Fruit fly (Drosophila melanogaster) whole organism: ENCODE data around the gene ND-ASHI.

Source experiments
- CG8478 ChIP-seq: fragments of >200 bp; optimal IDR thresholded peaks from 2 replicates; lab custom pipeline; 2018; ENCODE audit warnings: inconsistent platforms
- Dll ChIP-seq: fragments of >200 bp; optimal IDR thresholded peaks from 2 replicates; lab custom pipeline; 2017
- EcR ChIP-seq, 2 experiments: fragments of >200 bp; optimal IDR thresholded peaks; 2 replicates each; lab custom pipeline; 2017; ENCODE audit warnings: missing biosample characterization in 2 of 2, missing genetic modification characterization in 2 of 2, missing genetic modification reagents in 2 of 2
- pan ChIP-seq: fragments of >200 bp; optimal IDR thresholded peaks from 2 replicates; lab custom pipeline; 2017
- psq ChIP-seq: fragments of >200 bp; optimal IDR thresholded peaks from 2 replicates; lab custom pipeline; 2017
- usp ChIP-seq: fragments of >200 bp; optimal IDR thresholded peaks from 2 replicates; lab custom pipeline; 2017; ENCODE audit warnings: missing biosample characterization, missing genetic modification characterization, mixed read lengths

The ND-ASHI gene

dm6 chrX:6678635-6679501, at the start of gene ND-ASHI:
Gene ND-ASHI, minus strand, starts transcription at chrX:6679118.
- TF ChIP-seq pan (lab: Kevin White, UChicago): no peak
- TF ChIP-seq psq (lab: Kevin White, UChicago): no peak
- no peak for TF ChIP-seq Dll (lab: Kevin White, UChicago)
- no peak for TF ChIP-seq CG8478 (lab: Kevin White, UChicago)
- TF ChIP-seq usp: no peak
- TF ChIP-seq EcR (GFP tag; optimal IDR thresholded peaks at IDR 0.05; lab: Kevin White, UChicago): no peak

dm6 chrX:6726758-6727490, 48.0 kb upstream of the ND-ASHI start:
- TF ChIP-seq Dll (lab: Kevin White, UChicago): no peak
- TF ChIP-seq CG8478 (lab: Kevin White, UChicago): no peak
- TF ChIP-seq pan (lab: Kevin White, UChicago): no peak
- no peak for TF ChIP-seq usp
- no peak for TF ChIP-seq psq (lab: Kevin White, UChicago)

- TF ChIP-seq psq (lab: Kevin White, UChicago) (no peak), pan (lab: Kevin White, UChicago) (no peak), CG8478 (lab: Kevin White, UChicago) (no peak), EcR (GFP tag; optimal IDR thresholded peaks at IDR 0.05; lab: Kevin White, UChicago) (no peak), usp (no peak), Dll (lab: Kevin White, UChicago) (no peak)
Measured at dm6 chrX:6724904-6725505, 46.1 kb upstream of the ND-ASHI start.

dm6 chrX:6723622-6724021, 44.7 kb upstream of the ND-ASHI start:
- no peak for TF ChIP-seq EcR (GFP tag; optimal IDR thresholded peaks at IDR 0.05; lab: Kevin White, UChicago)
- TF ChIP-seq CG8478 (lab: Kevin White, UChicago): no peak
- no peak for TF ChIP-seq Dll (lab: Kevin White, UChicago)
- no peak for TF ChIP-seq pan (lab: Kevin White, UChicago)
- TF ChIP-seq usp: no peak
- TF ChIP-seq psq (lab: Kevin White, UChicago): no peak

dm6 chrX:6719968-6720367, 41.0 kb upstream of the ND-ASHI start:
- TF ChIP-seq usp: no peak
- no peak for TF ChIP-seq Dll (lab: Kevin White, UChicago)
- no peak for TF ChIP-seq EcR (GFP tag; optimal IDR thresholded peaks at IDR 0.05; lab: Kevin White, UChicago)
- no peak for TF ChIP-seq pan (lab: Kevin White, UChicago)
- TF ChIP-seq psq (lab: Kevin White, UChicago): no peak
- no peak for TF ChIP-seq CG8478 (lab: Kevin White, UChicago)

- TF ChIP-seq pan (lab: Kevin White, UChicago) (no peak), psq (lab: Kevin White, UChicago) (no peak), EcR (GFP tag; optimal IDR thresholded peaks at IDR 0.05; lab: Kevin White, UChicago) (no peak), Dll (lab: Kevin White, UChicago) (no peak), usp (no peak), CG8478 (lab: Kevin White, UChicago) (no peak)
Measured at dm6 chrX:6719259-6719658, 40.3 kb upstream of the ND-ASHI start.

- TF ChIP-seq usp (no peak), psq (lab: Kevin White, UChicago) (no peak), Dll (lab: Kevin White, UChicago) (no peak), CG8478 (lab: Kevin White, UChicago) (no peak), pan (lab: Kevin White, UChicago) (no peak), EcR (GFP tag; optimal IDR thresholded peaks at IDR 0.05; lab: Kevin White, UChicago) (no peak)
Measured at dm6 chrX:6716170-6716569, 37.3 kb upstream of the ND-ASHI start.

- TF ChIP-seq CG8478 (lab: Kevin White, UChicago) (no peak), psq (lab: Kevin White, UChicago) (no peak), EcR (GFP tag; optimal IDR thresholded peaks at IDR 0.05; lab: Kevin White, UChicago) (no peak), usp (no peak), Dll (lab: Kevin White, UChicago) (no peak), pan (lab: Kevin White, UChicago) (no peak)
Measured at dm6 chrX:6711295-6711694, 32.4 kb upstream of the ND-ASHI start.

dm6 chrX:6710665-6711064, 31.7 kb upstream of the ND-ASHI start:
- TF ChIP-seq usp: no peak
- TF ChIP-seq EcR (GFP tag; optimal IDR thresholded peaks at IDR 0.05; lab: Kevin White, UChicago): no peak

- TF ChIP-seq pan (lab: Kevin White, UChicago) (no peak), psq (lab: Kevin White, UChicago) (no peak), Dll (lab: Kevin White, UChicago) (no peak), CG8478 (lab: Kevin White, UChicago) (no peak), EcR (GFP tag; optimal IDR thresholded peaks at IDR 0.05; lab: Kevin White, UChicago) (no peak), usp (no peak)
Measured at dm6 chrX:6710258-6710657, 31.3 kb upstream of the ND-ASHI start.

- TF ChIP-seq pan (lab: Kevin White, UChicago) (no peak), usp (no peak), Dll (lab: Kevin White, UChicago) (no peak), CG8478 (lab: Kevin White, UChicago) (no peak), psq (lab: Kevin White, UChicago) (no peak), EcR (GFP tag; optimal IDR thresholded peaks at IDR 0.05; lab: Kevin White, UChicago) (no peak)
Measured at dm6 chrX:6709252-6710037, 30.5 kb upstream of the ND-ASHI start.
